Fruit fly (Drosophila melanogaster): ENCODE data around the gene CG3581.

CG3581 gene

DNA sequence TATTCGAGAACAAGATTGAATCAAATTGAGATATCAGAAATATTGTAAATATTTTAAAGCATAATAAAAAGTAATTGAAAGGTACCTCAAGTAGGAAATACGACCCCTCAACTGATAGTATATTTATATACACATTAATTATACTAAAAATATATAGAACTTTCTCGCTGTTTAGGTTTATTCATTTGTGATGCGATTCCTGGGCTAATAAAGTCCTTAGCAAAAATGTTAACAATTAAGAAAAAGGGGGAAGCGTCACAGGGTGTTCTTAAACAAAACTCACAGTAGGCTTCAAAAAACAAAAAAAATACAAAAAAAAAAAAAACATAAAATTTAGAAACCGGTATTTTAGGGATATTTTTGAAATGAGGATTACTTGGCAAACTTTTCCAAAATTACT is 20.8 kb downstream of the CG3581 start, which contains the start of gene CG43203:
CG43203 (plus strand) TSS at position 301 of the 400 bp plus-strand sequence.
- TF ChIP-seq CG17801 (GFP tag; optimal IDR thresholded peaks at IDR 0.05; ENCODE audit: partially characterized antibody): no peak

DNA sequence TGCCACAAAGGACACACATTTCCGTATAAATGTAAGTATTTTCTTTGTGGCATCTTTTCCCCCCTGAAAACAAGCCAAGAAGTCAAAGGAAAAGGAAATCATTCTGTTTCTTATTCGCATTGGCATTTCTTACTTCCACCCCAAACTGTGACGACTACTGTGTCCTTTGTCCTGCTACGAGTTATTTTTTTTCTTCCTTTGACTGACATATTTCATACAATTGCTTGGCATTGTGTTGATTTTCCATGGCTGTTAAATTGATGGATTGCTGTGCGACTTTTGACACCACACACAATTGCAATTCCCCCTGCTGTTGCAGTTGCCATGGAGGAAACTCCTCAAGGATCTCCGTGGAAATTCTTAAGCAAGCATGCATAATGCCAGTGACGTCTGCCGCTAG is 22.5 kb downstream of the CG3581 start:
- TF ChIP-seq CG17801 (GFP tag; optimal IDR thresholded peaks at IDR 0.05; ENCODE audit: partially characterized antibody): no peak

DNA sequence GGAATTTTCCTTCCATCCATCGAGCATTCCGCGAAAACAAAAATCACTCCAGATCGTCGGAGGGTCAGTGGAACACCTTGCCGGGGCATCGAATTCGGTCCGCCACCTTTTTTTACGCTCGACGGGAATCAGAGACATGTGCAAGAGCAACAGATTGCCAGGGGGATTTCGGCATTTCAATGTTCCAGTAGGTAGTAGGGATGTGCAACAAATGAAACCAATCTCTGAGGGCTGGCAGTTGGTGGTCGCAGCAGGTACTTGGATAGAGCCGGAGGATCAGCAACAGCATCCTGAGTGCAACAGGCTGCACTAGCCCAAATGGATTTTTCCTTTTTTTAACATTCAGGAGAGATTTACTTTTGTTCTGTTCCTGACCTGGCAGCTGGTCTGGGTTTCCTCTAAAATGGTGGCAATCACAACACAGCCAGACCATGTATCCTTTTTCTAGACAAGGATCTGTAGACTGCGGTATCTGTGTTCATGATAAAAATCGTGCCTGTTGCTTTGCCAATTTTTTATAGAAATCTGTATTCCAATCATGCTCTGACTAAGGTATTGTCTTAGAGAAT is 24.1 kb downstream of the CG3581 start:
- no peak for TF ChIP-seq CG17801 (GFP tag; optimal IDR thresholded peaks at IDR 0.05; ENCODE audit: partially characterized antibody)

DNA sequence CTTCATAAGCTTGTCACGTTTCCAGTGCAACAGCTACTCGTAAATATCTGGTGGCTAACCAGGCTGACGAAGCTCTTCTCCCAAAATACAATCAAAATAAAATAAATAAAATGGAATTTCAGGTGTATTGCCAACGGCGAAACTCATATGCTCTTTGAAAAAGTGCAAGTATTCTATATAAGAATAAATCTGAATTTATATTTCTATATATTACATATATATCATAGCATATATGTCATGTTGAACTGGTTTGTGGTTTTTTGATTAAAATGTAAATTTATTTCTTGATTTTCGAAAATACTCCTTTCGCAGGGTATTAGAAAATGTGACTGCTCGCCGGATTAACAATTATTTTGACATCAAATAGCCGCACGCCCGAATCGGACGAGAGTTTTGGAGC is 26.9 kb downstream of the CG3581 start:
- no peak for TF ChIP-seq CG17801 (GFP tag; optimal IDR thresholded peaks at IDR 0.05; ENCODE audit: partially characterized antibody)

DNA sequence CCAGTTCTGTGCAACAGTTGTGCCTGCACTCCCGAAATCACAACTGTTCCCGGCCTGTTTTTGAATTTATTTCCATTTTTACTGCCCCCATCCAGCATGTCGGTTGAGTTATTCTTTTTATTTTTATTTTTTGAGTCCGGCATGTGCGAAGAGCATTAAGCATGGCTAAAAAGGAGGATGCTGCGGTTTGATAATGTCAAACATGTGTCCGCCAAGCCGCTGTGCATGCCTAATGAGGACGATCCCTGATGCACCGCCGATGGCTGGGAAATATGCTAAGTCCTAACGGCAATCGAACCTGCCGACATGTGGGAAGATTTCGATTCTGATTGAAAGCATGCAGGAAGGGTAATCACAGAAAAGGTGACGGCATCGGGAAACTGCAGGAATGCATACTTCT is 28.1 kb downstream of the CG3581 start:
- no peak for TF ChIP-seq CG17801 (GFP tag; optimal IDR thresholded peaks at IDR 0.05; ENCODE audit: partially characterized antibody)

DNA sequence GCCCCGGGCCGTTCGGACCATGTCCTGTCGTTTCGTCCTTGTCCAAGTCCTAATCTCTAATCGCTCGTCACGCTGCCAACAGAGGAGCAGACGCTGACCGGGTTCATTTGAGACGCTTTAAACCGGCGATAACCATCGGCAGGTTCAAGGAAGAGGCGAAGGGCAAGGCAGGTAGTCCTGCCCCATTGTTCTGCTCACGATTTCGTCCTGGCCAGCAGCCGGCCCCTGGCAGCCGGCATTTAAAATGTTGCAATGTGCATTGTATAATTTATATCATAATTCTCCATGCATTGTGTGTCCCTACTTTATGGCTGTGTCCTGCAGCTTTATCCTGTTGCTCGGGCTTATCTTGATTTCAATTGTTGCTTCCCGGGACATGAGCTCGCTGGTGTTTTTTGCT is 29.4 kb downstream of the CG3581 start:
- no peak for TF ChIP-seq CG17801 (GFP tag; optimal IDR thresholded peaks at IDR 0.05; ENCODE audit: partially characterized antibody)

DNA sequence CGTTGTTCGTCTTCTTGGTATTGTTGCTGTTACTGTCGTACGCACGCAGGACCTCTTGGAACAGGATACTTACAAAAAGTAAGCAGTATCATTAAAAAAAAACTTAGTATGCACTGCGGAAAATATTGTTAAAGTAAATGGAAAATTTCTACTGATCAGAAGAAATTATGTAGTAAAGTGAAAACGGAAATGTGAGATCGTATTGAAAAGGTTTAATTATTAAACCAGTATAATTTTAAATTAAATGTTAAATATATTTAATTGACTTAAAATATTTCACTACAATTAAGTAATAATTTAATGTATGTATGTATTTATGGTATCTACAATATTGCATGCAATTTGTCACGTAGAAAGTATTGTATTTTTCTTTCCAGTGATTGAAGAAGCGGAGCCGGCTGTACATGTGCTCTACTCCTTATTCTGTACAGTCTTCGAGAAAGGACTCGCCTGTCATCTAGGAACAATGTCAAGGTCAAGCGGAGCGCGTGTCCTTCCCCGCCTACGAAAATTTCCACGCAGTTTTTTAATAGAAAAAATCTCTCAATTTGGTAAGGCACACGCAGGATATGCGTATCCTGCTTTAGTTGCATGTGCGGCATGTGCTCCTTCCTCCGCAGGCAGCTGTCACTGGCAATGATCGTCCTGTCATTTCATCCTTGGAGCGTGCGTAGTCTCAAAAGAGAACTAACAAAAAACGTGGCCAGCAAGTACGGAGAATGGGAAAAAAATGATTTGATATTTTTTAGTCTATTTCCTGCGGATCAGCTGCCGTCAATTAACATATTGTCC is 30.9 kb downstream of the CG3581 start:
- TF ChIP-seq CG17801 (GFP tag; optimal IDR thresholded peaks at IDR 0.05; ENCODE audit: partially characterized antibody): no peak

DNA sequence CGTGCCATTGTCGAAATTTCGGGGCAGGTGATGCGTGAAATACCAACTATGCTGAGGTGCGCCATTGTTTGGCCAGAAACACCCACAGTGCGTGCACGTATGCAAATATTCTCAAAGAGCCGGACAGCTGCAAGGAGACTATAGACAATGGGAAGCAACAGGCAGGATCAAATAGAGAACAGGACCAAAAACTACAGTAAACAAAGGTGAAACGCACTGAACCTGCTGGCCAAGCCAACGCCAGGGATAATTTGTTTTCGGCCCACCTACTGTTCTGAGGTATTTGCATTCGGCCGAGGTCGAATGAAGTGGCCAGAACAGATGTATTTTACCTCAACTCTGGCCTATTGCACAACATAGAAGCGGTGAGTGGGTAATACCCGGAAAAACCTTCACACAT is 32.8 kb downstream of the CG3581 start:
- TF ChIP-seq CG17801 (GFP tag; optimal IDR thresholded peaks at IDR 0.05; ENCODE audit: partially characterized antibody): no peak

DNA sequence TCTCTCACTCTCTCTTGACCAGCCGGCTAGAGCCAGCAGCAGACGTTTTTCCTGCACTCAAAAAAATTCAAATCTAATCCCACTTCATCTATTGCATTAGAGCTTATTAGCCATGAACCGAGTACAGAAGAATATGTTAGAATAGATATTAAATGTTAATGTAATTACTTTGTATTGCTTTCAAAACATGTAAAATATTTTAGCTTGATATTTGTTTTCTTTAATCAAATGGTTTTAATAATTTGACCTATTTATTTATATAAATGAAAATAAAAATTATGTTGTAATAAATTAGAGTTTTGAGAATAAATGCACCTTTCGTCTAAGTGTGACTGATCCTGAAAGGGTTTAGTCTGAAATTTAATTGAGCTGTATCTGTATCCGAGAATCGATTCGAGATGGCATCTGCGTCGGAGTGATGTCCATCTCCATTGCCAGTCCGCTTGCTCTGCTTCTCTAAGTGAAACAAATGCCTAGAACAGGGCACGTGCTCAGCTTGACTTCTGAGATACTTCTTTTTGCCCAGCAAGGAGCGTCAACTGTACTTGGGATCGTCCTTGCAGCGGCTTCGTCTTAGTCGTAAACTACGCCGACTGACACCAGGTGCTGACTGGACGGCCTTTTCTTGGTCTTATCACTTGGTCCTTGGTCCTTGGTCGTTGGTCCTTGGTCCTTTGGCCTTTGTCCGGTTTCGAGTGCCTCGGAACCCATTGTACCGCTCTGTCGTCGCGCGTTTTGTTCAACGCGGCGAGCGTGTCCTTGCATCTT is 34.1 kb downstream of the CG3581 start:
- TF ChIP-seq CG17801 (GFP tag; optimal IDR thresholded peaks at IDR 0.05; ENCODE audit: partially characterized antibody): no peak

DNA sequence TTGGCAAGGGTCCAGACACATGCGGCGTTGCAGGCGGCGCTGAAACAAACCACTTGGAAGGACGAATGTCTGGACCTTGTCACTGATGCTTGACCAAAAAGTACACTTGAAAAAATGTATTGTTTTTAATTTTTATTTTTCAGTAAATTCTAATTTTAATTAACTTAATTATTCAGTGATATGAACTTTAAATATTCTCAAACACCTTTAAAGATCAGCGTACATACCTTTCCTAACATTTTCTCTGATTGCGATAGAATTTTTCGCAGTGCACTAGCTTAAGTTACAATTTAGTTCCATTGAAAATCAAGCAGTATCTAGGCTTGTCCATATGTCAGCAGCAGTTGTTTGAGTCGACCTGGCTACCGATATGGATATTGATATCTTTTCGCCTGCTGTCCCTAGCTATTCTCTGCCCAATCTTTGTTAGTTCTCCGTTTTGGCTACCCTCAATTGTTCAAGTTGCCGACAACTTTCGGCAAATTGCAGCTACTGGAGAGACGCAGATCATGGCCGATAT is 35.3 kb downstream of the CG3581 start:
- TF ChIP-seq CG17801 (GFP tag; optimal IDR thresholded peaks at IDR 0.05; ENCODE audit: partially characterized antibody): no peak

DNA sequence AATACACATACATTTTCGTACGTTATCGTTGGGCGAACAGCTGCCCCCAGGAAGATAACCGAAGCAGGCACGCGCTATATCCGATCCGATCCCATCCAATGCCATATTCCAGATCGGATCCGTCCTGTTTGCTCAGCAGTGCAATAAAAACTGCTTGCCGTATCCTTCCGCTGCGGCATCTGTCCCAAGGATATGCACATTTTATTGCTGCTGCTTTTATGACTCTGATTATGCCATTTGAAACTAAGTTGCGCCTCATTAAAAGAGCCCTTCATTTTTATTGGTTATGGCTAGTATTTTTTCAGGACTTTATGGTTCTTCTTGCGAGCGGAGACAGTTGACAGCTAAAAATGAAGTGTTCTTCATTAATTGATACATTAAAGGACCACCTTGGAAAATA is 39.1 kb downstream of the CG3581 start:
- TF ChIP-seq CG17801 (GFP tag; optimal IDR thresholded peaks at IDR 0.05; ENCODE audit: partially characterized antibody): no peak

DNA sequence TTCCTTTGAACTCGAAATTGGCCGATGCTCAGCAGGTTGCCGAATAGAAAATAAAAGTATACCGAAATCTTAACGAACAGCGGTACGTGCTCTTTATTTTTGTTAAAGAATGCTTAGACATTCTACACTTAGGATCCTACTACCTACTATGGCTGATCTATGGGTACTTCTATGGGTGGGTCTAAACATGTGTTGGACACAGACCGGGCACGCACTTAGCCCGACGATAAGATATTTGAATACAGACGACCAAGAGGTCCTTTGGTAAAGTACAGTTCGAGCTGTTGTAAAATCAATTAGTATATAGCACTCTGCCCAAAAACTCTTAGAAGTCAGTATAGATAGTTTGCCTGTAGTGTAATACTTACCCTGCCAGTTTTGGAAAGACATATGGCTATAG is 42.0 kb downstream of the CG3581 start:
- TF ChIP-seq CG17801 (GFP tag; optimal IDR thresholded peaks at IDR 0.05; ENCODE audit: partially characterized antibody): no peak

DNA sequence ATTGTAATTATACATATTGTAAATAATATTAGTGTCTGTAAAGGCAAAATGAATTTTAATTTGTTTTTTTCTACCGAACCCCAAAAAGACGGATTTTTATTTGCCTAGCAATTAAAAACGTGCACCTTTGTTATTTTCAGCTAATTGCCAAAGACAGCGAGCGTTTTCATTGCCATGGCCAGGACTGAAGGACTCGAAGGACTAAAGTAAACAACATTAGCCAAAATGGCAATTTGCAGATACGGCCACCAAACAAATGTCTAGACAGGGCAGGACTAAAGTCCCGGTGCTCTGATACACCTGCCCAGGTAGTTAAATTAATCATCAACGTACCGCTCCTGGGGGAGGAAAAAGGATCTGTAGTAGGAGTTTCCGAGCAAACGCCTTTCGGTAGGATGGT is 42.5 kb downstream of the CG3581 start:
- no peak for TF ChIP-seq CG17801 (GFP tag; optimal IDR thresholded peaks at IDR 0.05; ENCODE audit: partially characterized antibody)

DNA sequence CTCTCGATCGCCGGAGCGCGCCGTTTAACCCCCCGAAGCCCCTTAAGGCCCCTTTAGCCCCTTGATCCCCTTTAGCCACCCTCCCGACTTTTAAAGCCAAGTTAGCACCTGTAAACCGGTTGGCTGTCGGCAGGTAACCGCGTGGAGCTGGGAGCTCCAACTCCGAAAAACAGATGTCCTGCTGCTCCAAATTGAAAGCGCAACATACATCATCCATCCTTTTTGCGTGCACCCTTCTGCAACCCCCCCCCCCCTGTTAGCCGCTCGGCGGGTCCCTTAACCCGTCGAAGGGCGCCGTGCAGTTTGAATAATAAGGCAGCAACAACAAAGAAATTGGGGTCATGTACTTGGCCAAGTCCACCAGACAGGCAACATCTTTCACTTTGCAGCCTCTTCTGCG is 45.9 kb downstream of the CG3581 start:
- TF ChIP-seq CG17801 (GFP tag; optimal IDR thresholded peaks at IDR 0.05; ENCODE audit: partially characterized antibody): no peak

DNA sequence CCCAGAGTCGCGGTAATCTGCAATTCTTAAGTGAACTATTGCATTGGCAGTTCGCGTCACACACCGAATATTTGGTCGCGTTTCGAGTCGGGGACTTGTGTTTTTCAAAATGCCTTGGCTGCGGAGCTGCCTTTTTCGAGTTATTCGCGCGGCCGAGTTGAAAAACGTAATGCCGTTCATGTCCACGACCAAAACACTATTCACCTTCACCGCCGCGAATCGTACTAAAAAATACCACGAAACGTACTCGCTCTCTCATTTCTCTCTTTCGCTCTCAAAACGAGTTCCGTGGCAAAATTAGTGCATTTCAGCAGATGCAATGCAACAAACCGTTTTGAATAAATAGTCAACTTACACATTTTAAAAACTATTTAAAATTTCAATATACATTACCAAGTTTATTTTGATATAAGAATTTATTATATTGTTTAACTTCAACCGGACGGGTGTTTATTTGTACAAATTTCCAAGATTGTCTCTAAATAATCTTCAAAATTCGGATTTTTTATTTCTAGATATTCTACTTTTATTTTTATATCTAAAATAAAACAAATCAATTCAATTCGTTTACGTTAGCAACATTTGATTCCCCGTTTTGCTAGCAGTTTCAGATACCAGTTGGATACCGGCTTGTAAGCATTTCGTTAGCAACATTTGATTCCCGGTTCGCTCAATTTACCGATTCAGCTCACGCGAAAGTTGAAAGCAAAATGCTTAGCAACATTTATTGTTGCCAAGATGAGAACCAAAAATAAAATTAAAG is 48.4 kb downstream of the CG3581 start, which contains the start of gene Delta:
Delta (minus strand) TSS at position 175 of the 763 bp plus-strand sequence.
- no peak for TF ChIP-seq CG17801 (GFP tag; optimal IDR thresholded peaks at IDR 0.05; ENCODE audit: partially characterized antibody)

Data from ovary, adult (tissue).